Fruit fly (Drosophila melanogaster) whole organism, adult: Measurements from ENCODE around the gene CG7653.

Experiments used
- CG12768 ChIP-seq: fragments of 200-800 bp; sonication (Bioruptor generic); optimal IDR thresholded peaks from 2 replicates; lab custom pipeline; 2017; ENCODE audit warnings: missing biosample characterization, missing genetic modification characterization, mild to moderate bottlenecking, moderate library complexity, missing genetic modification reagents
- CG14711 ChIP-seq: fragments of 200-800 bp; sonication (Bioruptor generic); optimal IDR thresholded peaks from 2 replicates; lab custom pipeline; 2018; ENCODE audit warnings: missing biosample characterization, mild to moderate bottlenecking, missing genetic modification characterization, moderate library complexity
- CG1620 ChIP-seq: fragments of 200-800 bp; sonication (Bioruptor generic); optimal IDR thresholded peaks from 2 replicates; lab custom pipeline; 2016; ENCODE audit warnings: missing biosample characterization, missing genetic modification characterization
- CG7045 ChIP-seq: fragments of 200-800 bp; sonication (Bioruptor generic); optimal IDR thresholded peaks from 2 replicates; lab custom pipeline; 2017; ENCODE audit warnings: missing biosample characterization, mild to moderate bottlenecking, missing genetic modification characterization
- CG7101 ChIP-seq: fragments of 200-800 bp; sonication (Bioruptor generic); optimal IDR thresholded peaks from 2 replicates; lab custom pipeline; 2018; ENCODE audit warnings: missing biosample characterization, mild to moderate bottlenecking, missing genetic modification characterization, moderate library complexity
- Hr96 ChIP-seq: fragments of 200-800 bp; sonication (Bioruptor generic); optimal IDR thresholded peaks from 2 replicates; lab custom pipeline; 2016; ENCODE audit warnings: missing biosample characterization, missing genetic modification characterization
- cic ChIP-seq: fragments of 200-800 bp; sonication (Bioruptor generic); optimal IDR thresholded peaks from 2 replicates; lab custom pipeline; 2017; ENCODE audit warnings: missing biosample characterization, mild to moderate bottlenecking, missing genetic modification characterization, moderate library complexity
- cnc ChIP-seq, 2 experiments: fragments of >200 bp; optimal IDR thresholded peaks; 2 replicates each; lab custom pipeline; 2017
- kay ChIP-seq: fragments of 200-800 bp; sonication (Bioruptor generic); peaks from one replicate; lab custom pipeline; 2016; ENCODE audit warnings: missing biosample characterization, missing genetic modification characterization, borderline replicate concordance
- ovo ChIP-seq: fragments of 200-800 bp; sonication (Bioruptor generic); optimal IDR thresholded peaks from 2 replicates; lab custom pipeline; 2016; ENCODE audit warnings: missing biosample characterization, missing genetic modification characterization
- pad ChIP-seq: fragments of 200-800 bp; sonication (Bioruptor generic); optimal IDR thresholded peaks from 3 replicates; lab custom pipeline; 2017; ENCODE audit warnings: missing biosample characterization, missing genetic modification characterization, mild to moderate bottlenecking, moderate library complexity, missing genetic modification reagents

DNA sequence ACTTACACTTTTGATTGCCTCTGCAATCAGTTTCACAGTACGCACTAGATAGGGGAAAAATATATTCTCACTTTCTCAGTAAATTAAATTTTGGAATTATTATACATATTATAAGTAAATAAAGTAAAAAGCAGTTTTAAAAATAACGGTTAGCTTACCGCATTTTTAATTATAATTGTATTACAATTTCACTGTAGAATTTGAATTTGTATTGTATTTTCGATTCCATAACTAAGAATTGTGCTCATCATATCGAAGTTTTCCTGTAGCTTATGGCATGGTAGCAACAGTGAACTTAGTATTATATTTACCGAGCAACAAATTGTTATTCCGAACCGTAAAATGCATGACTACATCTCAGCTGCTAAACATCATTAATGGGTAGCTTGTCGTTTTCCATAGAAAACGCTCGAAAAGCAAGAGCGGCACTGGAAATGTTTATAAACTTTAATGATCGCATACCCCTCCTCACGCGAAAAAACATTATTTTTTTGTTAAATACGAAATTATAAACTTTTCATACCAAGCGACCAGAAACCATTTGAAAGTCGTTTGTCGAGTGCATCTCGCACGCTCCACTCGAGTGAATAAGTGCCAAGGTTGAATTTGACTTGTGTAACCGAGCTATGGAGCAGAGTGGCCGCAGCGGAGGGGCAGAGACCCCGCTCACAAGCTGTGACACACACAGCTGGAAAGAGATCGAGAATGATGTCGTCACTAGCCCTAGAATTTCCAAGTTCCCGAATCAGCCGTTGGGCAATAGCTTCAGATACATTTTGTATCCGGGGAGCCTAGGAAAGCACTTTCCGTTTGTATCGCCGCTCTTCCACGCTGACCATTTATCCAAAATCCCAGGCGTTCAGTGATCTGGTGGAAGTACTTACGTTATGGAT, 32.3 kb upstream of the CG7653 start:
- peak; percentile 90 for TF ChIP-seq CG12768 (GFP tag; lab: Kevin White, UChicago)
- TF ChIP-seq Hr96, result peak; percentile 38
- peak; percentile 88 for TF ChIP-seq CG14711 (tag; lab: Kevin White, UChicago)
- TF ChIP-seq kay, result peak; percentile 98
- TF ChIP-seq cic (GFP tag; lab: Kevin White, UChicago), result peak; percentile 38
- TF ChIP-seq CG7101 (tag; lab: Kevin White, UChicago), result peak; percentile 93
- TF ChIP-seq ovo (GFP tag; lab: Kevin White, UChicago), result no peak
- TF ChIP-seq cnc (optimal IDR thresholded peaks at IDR 0.05; lab: Kevin White, UChicago), result no peak
- peak; percentile 32 for TF ChIP-seq CG1620 (GFP tag; lab: Kevin White, UChicago)
- TF ChIP-seq pad (GFP tag; lab: Kevin White, UChicago), result peak; percentile 77
- TF ChIP-seq CG7045 (GFP tag; lab: Kevin White, UChicago), result peak; percentile 91
